Worm (Caenorhabditis elegans): Measurements from ENCODE around the gene his-74.

his-74 gene

DNA sequence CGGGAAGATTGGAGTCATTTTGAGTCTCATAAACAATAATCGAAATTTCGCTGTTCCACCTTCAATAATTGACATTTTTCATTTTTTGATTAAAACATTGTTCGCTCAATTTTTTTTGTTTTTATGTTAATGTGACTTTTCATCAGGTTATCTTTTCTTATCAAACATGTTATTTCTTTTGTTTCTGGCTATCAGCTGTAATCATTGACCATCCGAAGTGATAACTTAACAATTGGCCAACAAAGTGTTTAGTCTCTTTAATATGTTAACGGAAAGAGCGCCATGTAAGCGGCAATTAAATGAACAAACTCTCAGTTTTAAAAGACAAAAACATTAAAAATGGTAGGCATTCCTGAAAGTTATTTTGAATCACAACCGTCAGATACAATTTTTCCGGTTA lies 26.1 kb downstream of the his-74 start:
- no peak for TF ChIP-seq ama-1 (optimal IDR thresholded peaks at IDR 0.05)
- no peak for TF ChIP-seq scrt-1 (GFP tag; IDR thresholded peaks at IDR 0.05)
- no peak for TF ChIP-seq ets-7 (tag; optimal IDR thresholded peaks at IDR 0.05)
- TF ChIP-seq pes-1 (GFP tag; IDR thresholded peaks at IDR 0.05), result no peak
- TF ChIP-seq aly-1 (tag; optimal IDR thresholded peaks at IDR 0.05), result no peak
- TF ChIP-seq ceh-13 (GFP tag; optimal IDR thresholded peaks at IDR 0.05), result no peak
- TF ChIP-seq tra-4 (tag; optimal IDR thresholded peaks at IDR 0.05), result no peak
- TF ChIP-seq hmg-4 (GFP tag; optimal IDR thresholded peaks at IDR 0.05), result no peak
- no peak for TF ChIP-seq B0310.2 (tag; optimal IDR thresholded peaks at IDR 0.05)
- TF ChIP-seq sea-1 (GFP tag; conservative IDR thresholded peaks at IDR 0.05), result no peak
- no peak for TF ChIP-seq hmbx-1 (tag; optimal IDR thresholded peaks at IDR 0.05)
- TF ChIP-seq ceh-36 (tag; optimal IDR thresholded peaks at IDR 0.05), result no peak
- no peak for TF ChIP-seq F13C5.2 (tag; optimal IDR thresholded peaks at IDR 0.05)
- no peak for TF ChIP-seq tbx-37 (GFP tag; conservative IDR thresholded peaks at IDR 0.05)
- TF ChIP-seq hnd-1 (tag; optimal IDR thresholded peaks at IDR 0.05), result no peak
- no peak for TF ChIP-seq tbx-11 (GFP tag; IDR thresholded peaks at IDR 0.05)
- TF ChIP-seq flt-1 (GFP tag; IDR thresholded peaks at IDR 0.05), result no peak

DNA sequence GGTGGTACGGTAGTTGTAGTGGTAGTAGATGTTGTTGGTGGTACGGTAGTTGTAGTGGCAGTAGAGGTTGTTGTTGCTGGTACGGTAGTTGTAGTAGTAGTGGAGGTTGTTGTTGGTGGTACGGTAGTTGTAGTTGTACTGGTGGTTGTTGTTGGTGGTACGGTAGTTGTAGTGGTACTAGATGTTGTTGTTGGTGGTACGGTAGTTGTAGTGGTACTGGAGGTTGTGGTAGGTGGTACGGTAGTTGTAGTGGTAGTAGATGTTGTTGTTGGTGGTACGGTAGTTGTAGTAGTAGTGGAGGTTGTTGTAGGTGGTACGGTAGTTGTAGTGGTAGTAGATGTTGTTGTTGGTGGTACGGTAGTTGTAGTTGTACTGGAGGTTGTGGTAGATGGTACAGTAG lies 27.1 kb downstream of the his-74 start:
- no peak for TF ChIP-seq ets-7 (tag; optimal IDR thresholded peaks at IDR 0.05)
- TF ChIP-seq tbx-11 (GFP tag; IDR thresholded peaks at IDR 0.05), result peak; percentile 56; the same call in 1 of the 2 replicates
- no peak for TF ChIP-seq ceh-13 (GFP tag; optimal IDR thresholded peaks at IDR 0.05)
- no peak for TF ChIP-seq ama-1 (optimal IDR thresholded peaks at IDR 0.05)
- no peak for TF ChIP-seq tra-4 (tag; optimal IDR thresholded peaks at IDR 0.05)
- no peak for TF ChIP-seq flt-1 (GFP tag; IDR thresholded peaks at IDR 0.05)

DNA sequence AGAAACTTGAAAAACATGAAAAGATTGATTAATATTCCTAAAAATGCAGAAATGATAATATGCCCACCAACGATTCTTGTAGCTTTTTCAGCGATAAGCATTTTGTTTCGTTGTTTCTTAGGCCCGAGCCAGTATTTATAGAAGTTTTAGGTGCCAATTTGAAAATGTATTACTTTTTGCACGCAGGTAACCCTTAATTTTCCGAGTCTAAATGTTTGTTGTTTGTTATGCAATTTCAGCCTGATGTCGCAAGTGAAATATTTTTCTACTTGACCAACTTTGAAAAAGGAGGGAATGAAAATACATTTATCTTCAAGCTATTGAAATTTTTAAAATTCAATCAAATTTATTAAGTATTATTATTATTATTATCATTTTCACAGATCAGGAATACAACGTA lies 28.1 kb downstream of the his-74 start, which contains the start of gene srx-113:
TSS of gene srx-113 (minus strand) at position 101 of the 400 bp plus-strand sequence.
- TF ChIP-seq pes-1 (GFP tag; IDR thresholded peaks at IDR 0.05) (no peak), tra-4 (tag; optimal IDR thresholded peaks at IDR 0.05) (no peak), ets-7 (tag; optimal IDR thresholded peaks at IDR 0.05) (no peak), B0310.2 (tag; optimal IDR thresholded peaks at IDR 0.05) (no peak), ceh-13 (GFP tag; optimal IDR thresholded peaks at IDR 0.05) (no peak), ceh-36 (tag; optimal IDR thresholded peaks at IDR 0.05) (no peak), scrt-1 (GFP tag; IDR thresholded peaks at IDR 0.05) (no peak), F13C5.2 (tag; optimal IDR thresholded peaks at IDR 0.05) (no peak), tbx-11 (GFP tag; IDR thresholded peaks at IDR 0.05) (no peak), hmbx-1 (tag; optimal IDR thresholded peaks at IDR 0.05) (no peak), ama-1 (optimal IDR thresholded peaks at IDR 0.05) (no peak), hmg-4 (GFP tag; optimal IDR thresholded peaks at IDR 0.05) (no peak), hnd-1 (tag; optimal IDR thresholded peaks at IDR 0.05) (no peak), sea-1 (GFP tag; conservative IDR thresholded peaks at IDR 0.05) (no peak), flt-1 (GFP tag; IDR thresholded peaks at IDR 0.05) (no peak)

DNA sequence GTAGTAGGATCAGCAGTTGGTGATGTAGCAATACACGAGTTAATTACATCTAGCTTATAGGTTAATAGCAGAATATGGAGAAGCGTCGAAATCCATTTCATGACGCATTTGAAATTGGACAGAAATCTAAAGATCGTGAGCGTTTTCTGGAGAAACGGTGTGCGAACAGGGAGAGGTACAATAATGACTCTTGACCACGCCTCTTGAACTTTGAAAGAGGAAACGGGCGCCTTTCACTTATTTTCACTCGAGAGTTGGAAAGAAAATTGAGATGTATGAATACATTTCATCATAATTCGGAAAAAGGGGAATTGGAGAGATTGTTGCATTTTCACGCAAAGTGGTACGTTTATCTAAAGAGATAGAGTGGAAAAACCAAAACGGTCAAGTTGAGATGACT lies 30.4 kb downstream of the his-74 start, which contains the start of gene F56H9.6:
TSS of gene F56H9.6 (minus strand) at position 101 of the 400 bp plus-strand sequence.
- no peak for TF ChIP-seq tbx-11 (GFP tag; IDR thresholded peaks at IDR 0.05)
- no peak for TF ChIP-seq sea-1 (GFP tag; conservative IDR thresholded peaks at IDR 0.05)
- no peak for TF ChIP-seq aly-1 (tag; optimal IDR thresholded peaks at IDR 0.05)
- TF ChIP-seq ceh-36 (tag; optimal IDR thresholded peaks at IDR 0.05), result no peak
- no peak for TF ChIP-seq hmbx-1 (tag; optimal IDR thresholded peaks at IDR 0.05)
- TF ChIP-seq ceh-13 (GFP tag; optimal IDR thresholded peaks at IDR 0.05), result no peak
- no peak for TF ChIP-seq pes-1 (GFP tag; IDR thresholded peaks at IDR 0.05)
- TF ChIP-seq F13C5.2 (tag; optimal IDR thresholded peaks at IDR 0.05), result no peak
- TF ChIP-seq tra-4 (tag; optimal IDR thresholded peaks at IDR 0.05), result no peak
- no peak for TF ChIP-seq B0310.2 (tag; optimal IDR thresholded peaks at IDR 0.05)
- no peak for TF ChIP-seq scrt-1 (GFP tag; IDR thresholded peaks at IDR 0.05)
- TF ChIP-seq ama-1 (optimal IDR thresholded peaks at IDR 0.05), result no peak
- TF ChIP-seq hmg-4 (GFP tag; optimal IDR thresholded peaks at IDR 0.05), result no peak
- TF ChIP-seq flt-1 (GFP tag; IDR thresholded peaks at IDR 0.05), result no peak
- no peak for TF ChIP-seq ets-7 (tag; optimal IDR thresholded peaks at IDR 0.05)
- TF ChIP-seq hnd-1 (tag; optimal IDR thresholded peaks at IDR 0.05), result no peak
- TF ChIP-seq tbx-37 (GFP tag; conservative IDR thresholded peaks at IDR 0.05), result no peak

DNA sequence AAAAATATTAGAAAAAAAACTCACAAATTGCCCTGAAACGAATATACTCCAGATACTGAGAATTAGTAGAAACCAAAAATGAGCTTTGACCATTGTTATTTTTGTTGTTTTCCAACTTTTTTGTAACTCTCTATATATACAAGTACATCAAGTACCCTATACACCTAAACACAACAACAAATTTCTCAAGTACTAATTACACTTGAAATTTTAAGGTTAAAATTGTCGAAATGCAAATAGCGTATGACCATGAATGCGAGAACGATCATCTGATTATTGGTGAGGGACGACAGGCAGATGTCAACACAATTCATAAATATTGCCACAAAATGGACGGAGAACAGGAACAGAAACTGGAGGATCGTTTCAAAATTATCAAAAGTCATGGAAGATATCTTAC lies 35.8 kb downstream of the his-74 start, which contains the start of gene F56H9.9:
TSS of gene F56H9.9 (minus strand) at position 101 of the 400 bp plus-strand sequence.
- no peak for TF ChIP-seq tra-4 (tag; optimal IDR thresholded peaks at IDR 0.05)
- TF ChIP-seq hmg-4 (GFP tag; optimal IDR thresholded peaks at IDR 0.05), result no peak
- TF ChIP-seq ama-1 (optimal IDR thresholded peaks at IDR 0.05), result no peak
- TF ChIP-seq ets-7 (tag; optimal IDR thresholded peaks at IDR 0.05), result no peak
- no peak for TF ChIP-seq aly-1 (tag; optimal IDR thresholded peaks at IDR 0.05)
- TF ChIP-seq B0310.2 (tag; optimal IDR thresholded peaks at IDR 0.05), result no peak
- no peak for TF ChIP-seq hnd-1 (tag; optimal IDR thresholded peaks at IDR 0.05)
- no peak for TF ChIP-seq F13C5.2 (tag; optimal IDR thresholded peaks at IDR 0.05)
- no peak for TF ChIP-seq hmbx-1 (tag; optimal IDR thresholded peaks at IDR 0.05)

DNA sequence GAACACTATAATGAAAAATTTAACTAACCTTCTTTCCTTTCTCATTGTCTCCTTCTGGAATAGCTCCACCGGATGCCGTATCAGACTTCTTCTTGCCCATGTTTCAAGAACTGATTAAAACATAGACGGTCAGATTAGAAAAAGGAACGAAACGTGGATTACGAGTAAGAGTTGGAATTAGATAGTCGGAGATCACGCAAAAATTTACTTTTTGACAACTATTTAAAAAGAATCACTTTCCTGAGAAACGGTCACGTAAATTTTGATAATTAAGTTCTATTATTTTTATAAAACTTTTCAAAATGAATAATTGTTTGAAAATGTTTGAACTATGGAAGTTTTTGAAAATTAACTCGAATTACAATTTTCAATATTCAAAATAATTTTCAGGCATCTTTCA lies 48.0 kb downstream of the his-74 start, which contains the start of gene cyc-2.2:
TSS of gene cyc-2.2 (minus strand) at position 101 of the 400 bp plus-strand sequence.
- TF ChIP-seq sea-1 (GFP tag; conservative IDR thresholded peaks at IDR 0.05), result no peak
- no peak for TF ChIP-seq aly-1 (tag; optimal IDR thresholded peaks at IDR 0.05)
- TF ChIP-seq ama-1 (optimal IDR thresholded peaks at IDR 0.05), result no peak
- TF ChIP-seq hmbx-1 (tag; optimal IDR thresholded peaks at IDR 0.05), result no peak
- no peak for TF ChIP-seq B0310.2 (tag; optimal IDR thresholded peaks at IDR 0.05)
- no peak for TF ChIP-seq flt-1 (GFP tag; IDR thresholded peaks at IDR 0.05)
- TF ChIP-seq ceh-13 (GFP tag; optimal IDR thresholded peaks at IDR 0.05), result no peak
- no peak for TF ChIP-seq pes-1 (GFP tag; IDR thresholded peaks at IDR 0.05)
- no peak for TF ChIP-seq ets-7 (tag; optimal IDR thresholded peaks at IDR 0.05)
- TF ChIP-seq hnd-1 (tag; optimal IDR thresholded peaks at IDR 0.05), result no peak
- no peak for TF ChIP-seq F13C5.2 (tag; optimal IDR thresholded peaks at IDR 0.05)
- TF ChIP-seq scrt-1 (GFP tag; IDR thresholded peaks at IDR 0.05), result no peak
- no peak for TF ChIP-seq tbx-37 (GFP tag; conservative IDR thresholded peaks at IDR 0.05)
- TF ChIP-seq ceh-36 (tag; optimal IDR thresholded peaks at IDR 0.05), result no peak
- no peak for TF ChIP-seq tbx-11 (GFP tag; IDR thresholded peaks at IDR 0.05)

DNA sequence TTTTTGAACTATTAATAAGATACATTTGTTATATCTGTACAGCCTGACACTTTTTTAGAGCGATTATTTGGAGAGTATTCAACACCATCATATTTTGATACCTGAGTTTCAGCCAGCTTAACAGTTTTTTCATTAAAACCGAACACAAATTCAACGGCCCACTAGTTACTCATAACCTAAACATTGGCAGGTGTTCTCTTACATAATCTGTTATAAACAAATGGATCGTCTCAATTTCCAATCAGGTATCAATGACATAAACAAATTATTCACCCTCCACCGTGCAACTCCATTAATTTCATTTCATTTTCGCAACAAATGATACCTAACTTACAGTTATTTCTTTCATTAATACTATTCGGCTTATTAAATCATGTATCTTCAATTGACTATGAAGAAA lies 49.1 kb downstream of the his-74 start, which contains the start of gene cubn-1:
TSS of gene cubn-1 (plus strand) at position 301 of the 400 bp plus-strand sequence.
- TF ChIP-seq sea-1 (GFP tag; conservative IDR thresholded peaks at IDR 0.05) (no peak), ceh-13 (GFP tag; optimal IDR thresholded peaks at IDR 0.05) (no peak), B0310.2 (tag; optimal IDR thresholded peaks at IDR 0.05) (no peak), aly-1 (tag; optimal IDR thresholded peaks at IDR 0.05) (no peak), ceh-36 (tag; optimal IDR thresholded peaks at IDR 0.05) (no peak), ama-1 (optimal IDR thresholded peaks at IDR 0.05) (no peak), hnd-1 (tag; optimal IDR thresholded peaks at IDR 0.05) (no peak), flt-1 (GFP tag; IDR thresholded peaks at IDR 0.05) (no peak), hmbx-1 (tag; optimal IDR thresholded peaks at IDR 0.05) (no peak), tbx-37 (GFP tag; conservative IDR thresholded peaks at IDR 0.05) (no peak)
